Worm (Caenorhabditis elegans) whole organism, early embryonic: Measurements from ENCODE around the gene B0432.9.

Experiments
- ama-1 ChIP-seq: fragments of 150-350 bp; optimal IDR thresholded peaks from 2 replicates; lab custom pipeline; 2014
- ceh-36 ChIP-seq: sonication (generic microtip); optimal IDR thresholded peaks from 2 replicates; lab custom pipeline; 2016; ENCODE audit warnings: missing genetic modification characterization, inconsistent platforms, missing compliant biosample characterization
- flt-1 ChIP-seq: fragments of 200-800 bp; sonication (Bioruptor generic); IDR thresholded peaks from 2 replicates; pipeline ENCODE4 v1.3.6; 2022; ENCODE audit warnings: missing genetic modification characterization, missing compliant biosample characterization
- hmg-4 ChIP-seq: fragments of 200-800 bp; sonication (Bioruptor generic); optimal IDR thresholded peaks from 2 replicates; lab custom pipeline; 2018; ENCODE audit warnings: mild to moderate bottlenecking, missing genetic modification characterization, missing compliant biosample characterization

ce11 chrII:305645-306044 is 22.2 kb upstream of the B0432.9 start, which contains the start of gene col-69:
- no peak for TF ChIP-seq ama-1 (lab: Kevin White, UChicago)
- no peak for TF ChIP-seq ceh-36
- TF ChIP-seq flt-1 (GFP tag; lab: Robert Waterston, UW) = no peak
- TF ChIP-seq hmg-4 (GFP tag; lab: Kevin White, UChicago) = no peak
